Worm (Caenorhabditis elegans): ENCODE results near the gene seip-1.
"Not testable (repeated sequence)": the region's sequence is repeated elsewhere in the genome, so short reads cannot be mapped to it uniquely, and the experiment has no call there.

Gene seip-1

DNA sequence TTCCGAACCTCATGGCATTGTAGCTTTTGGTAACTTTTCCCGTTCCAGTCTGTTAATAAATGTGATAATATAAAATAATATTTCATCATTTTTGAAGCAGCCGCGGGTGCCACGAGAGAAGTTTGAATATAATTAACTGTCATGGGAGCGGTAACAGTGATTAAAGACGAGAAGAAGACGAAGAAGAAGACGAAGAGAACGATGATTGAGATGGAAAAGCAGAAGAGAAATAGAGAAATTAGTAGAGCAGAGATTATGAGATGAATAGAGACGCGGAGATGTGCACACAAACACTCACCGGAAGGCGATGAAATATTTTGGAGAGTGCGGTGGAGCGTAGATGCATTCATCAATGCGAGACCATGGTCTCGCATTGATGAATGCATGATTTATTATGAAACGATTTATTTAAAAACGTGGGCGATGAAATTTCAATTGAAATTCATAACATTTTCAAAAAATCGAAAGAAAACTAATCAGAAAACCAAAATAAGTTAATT is at the start of gene seip-1:
Gene seip-1, minus strand, starts transcription at position 51 of the 500 bp plus-strand sequence.
- TF ChIP-seq him-1 (tag; optimal IDR thresholded peaks at IDR 0.05) (peak; percentile 56), W03F9.2 (tag; optimal IDR thresholded peaks at IDR 0.05) (peak; percentile 92), dao-5 (tag; optimal IDR thresholded peaks at IDR 0.05) (no peak)

DNA sequence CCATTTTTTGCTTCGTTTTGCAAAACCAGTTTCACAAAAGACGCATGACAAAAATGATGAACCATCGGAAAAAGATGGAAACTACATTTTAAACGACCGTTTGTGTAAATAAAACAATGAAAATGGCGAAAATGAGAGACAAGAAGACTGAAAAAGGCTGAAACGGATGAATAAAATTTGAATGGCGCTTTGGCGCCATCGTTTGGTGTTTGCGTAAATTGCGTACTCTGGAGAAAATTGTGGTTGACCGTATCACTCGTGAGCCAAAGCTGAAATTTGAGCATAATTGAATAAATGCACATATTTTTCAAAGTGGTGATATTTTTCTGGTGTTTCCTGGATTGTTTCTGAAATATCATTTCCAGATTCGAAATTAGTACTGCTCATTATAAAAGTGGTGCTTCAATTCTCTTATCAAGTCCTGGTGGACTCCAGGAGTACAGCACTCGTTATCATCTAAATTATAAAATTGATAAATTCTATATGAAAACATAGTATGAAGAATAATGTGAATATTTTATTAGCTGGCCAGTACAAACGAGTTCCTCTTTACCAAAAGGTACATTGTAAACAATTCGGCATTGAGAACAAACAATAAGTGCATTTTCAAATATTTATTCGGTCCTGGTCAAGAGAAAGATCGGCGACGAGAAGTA is 48.3 kb upstream of the seip-1 start:
- TF ChIP-seq W03F9.2 (tag; optimal IDR thresholded peaks at IDR 0.05) (no peak), him-1 (tag; optimal IDR thresholded peaks at IDR 0.05) (no peak), dao-5 (tag; optimal IDR thresholded peaks at IDR 0.05) (no peak)

DNA sequence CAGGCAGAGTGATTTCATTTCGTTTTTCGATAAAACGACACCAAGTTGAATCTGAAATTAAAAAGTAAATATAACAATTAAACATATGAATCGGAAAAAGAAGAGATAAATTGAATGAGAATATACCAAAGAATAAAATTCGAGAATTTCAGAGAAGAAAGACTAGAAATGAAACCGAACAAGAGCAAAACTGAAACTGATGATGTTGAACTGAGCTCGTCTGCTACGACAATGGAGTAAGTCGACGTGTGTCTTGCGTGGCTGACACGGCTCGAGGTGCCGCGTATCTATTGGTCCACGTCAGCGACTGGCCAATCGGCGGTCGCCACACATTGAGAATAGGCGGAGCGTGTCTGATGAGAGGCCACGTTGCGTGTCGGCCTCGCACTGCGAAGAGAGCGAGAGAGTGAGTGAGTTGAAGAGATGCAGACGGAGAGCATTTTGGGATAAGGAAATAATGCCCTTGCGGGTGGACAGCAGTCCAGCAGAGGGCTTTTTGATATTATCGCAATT is 47.5 kb upstream of the seip-1 start, which contains the start of gene crt-1:
Gene crt-1, minus strand, starts transcription at position 51 of the 513 bp plus-strand sequence.
- TF ChIP-seq dao-5 (tag; optimal IDR thresholded peaks at IDR 0.05) (no peak), W03F9.2 (tag; optimal IDR thresholded peaks at IDR 0.05) (peak; percentile 87), him-1 (tag; optimal IDR thresholded peaks at IDR 0.05) (peak; percentile 63)

DNA sequence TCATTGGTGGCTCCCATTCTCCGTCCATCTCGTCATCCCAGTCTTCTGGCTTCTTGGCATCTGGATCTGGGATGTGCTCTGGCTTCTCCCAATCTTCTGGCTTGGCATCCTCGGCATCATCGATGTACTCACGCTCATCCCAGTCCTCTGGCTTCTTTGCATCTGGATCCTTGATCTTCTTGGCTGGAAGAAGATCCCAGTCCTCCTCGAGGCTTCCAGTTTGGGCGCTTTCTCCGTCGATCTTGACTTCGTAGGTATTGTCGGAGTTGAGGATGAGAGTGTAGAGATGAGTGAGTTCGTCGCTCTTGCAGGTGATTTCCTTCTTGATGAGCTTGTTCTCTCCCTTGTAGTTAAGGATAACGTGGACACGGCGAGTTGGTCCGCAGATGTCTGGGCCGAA is 46.6 kb upstream of the seip-1 start:
- TF ChIP-seq dao-5 (tag; optimal IDR thresholded peaks at IDR 0.05) (no peak), him-1 (tag; optimal IDR thresholded peaks at IDR 0.05) (no peak), W03F9.2 (tag; optimal IDR thresholded peaks at IDR 0.05) (no peak)

DNA sequence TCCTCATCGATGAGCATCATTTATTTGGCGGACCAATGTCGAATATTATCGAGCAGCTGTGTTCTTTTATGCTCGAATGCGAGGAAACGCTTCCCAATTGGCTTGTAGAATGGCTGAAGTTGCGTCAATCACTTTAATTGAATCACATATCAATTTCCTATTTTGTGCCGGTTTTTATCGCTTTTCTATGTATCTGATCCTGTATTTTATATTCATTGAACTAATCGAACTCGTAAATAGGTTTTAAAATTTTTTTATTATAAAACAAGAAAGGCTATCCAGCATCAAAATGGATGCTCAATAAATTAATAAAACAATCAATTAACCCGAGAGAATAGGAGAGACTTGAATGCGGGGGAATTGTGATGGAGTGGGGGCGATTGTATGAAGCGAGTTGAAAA is 45.7 kb upstream of the seip-1 start:
- TF ChIP-seq W03F9.2 (tag; optimal IDR thresholded peaks at IDR 0.05): no peak
- no peak for TF ChIP-seq dao-5 (tag; optimal IDR thresholded peaks at IDR 0.05)
- no peak for TF ChIP-seq him-1 (tag; optimal IDR thresholded peaks at IDR 0.05)

DNA sequence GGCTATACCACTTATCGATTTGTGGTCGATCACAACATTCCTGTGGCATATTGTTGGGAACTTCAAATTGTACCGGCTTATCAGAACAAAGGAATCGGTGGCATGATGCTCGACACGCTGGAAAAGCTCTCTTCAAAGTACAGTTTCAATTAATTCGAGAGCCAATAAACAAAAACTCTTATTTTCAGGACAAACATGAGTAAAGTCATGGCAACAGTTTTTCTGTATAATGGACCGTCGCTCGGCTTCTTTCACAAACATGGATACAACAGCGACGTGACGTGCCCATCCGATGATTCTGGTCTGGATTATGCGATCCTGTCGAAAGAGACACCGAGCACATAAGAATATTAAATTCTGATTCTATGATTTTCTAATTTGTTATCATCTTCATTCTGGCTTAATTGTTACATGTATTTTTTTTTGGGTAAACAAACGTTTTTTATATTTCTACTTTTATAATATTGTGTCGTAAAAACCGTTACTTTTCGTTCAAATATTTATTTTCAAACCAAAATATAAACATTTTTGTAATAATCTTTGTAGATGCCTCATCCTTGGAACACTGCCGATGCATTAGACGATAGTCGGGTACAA is 43.6 kb upstream of the seip-1 start, which contains the start of gene smut-1:
Gene smut-1, plus strand, starts transcription at position 547 of the 597 bp plus-strand sequence.
- TF ChIP-seq W03F9.2 (tag; optimal IDR thresholded peaks at IDR 0.05) (no peak), him-1 (tag; optimal IDR thresholded peaks at IDR 0.05) (no peak), dao-5 (tag; optimal IDR thresholded peaks at IDR 0.05) (no peak)

DNA sequence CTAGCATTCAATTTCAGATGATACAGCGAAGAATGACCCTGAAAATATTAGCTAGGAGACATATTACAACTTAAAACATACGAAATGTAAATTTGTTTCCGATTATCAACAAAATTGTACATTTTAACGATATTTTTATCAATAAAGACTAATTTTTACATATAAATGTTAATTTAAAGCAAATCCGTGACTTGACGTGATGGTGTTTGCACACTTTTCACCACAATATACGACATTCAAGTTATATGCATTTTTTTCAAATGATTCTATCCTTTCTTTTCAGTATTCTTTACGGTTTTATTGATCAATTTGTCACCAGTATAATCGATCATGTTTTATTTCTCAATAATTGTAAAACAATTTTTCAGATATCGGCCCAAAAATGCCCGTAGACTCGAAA is 42.8 kb upstream of the seip-1 start, which contains the start of gene Y38A10A.7:
Gene Y38A10A.7, plus strand, starts transcription at position 369 of the 400 bp plus-strand sequence.
- no peak for TF ChIP-seq dao-5 (tag; optimal IDR thresholded peaks at IDR 0.05)
- TF ChIP-seq W03F9.2 (tag; optimal IDR thresholded peaks at IDR 0.05): peak; percentile 64

DNA sequence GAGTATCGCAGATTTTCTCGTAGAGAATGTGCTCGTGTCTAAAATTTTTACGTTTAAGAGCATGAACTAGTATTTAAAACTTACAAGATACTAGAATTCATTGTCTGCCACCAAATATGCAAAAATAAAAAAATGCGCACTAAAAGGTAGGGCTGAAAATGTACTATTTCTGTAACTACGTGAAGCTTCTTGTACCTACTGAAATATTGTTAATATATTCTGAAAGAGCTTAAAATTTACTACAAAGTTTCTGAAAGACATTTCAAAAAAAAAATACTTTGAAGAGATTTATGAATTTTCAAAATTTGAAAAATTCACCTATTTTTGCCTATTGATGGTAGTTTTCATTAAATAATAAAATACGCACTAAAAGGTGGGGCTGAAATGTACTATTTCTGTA is 16.9 kb upstream of the seip-1 start, which contains the start of gene fbxa-214:
Gene fbxa-214, minus strand, starts transcription at position 101 of the 400 bp plus-strand sequence.
- not testable (repeated sequence) for TF ChIP-seq W03F9.2, dao-5, him-1 (tag; optimal IDR thresholded peaks at IDR 0.05)

DNA sequence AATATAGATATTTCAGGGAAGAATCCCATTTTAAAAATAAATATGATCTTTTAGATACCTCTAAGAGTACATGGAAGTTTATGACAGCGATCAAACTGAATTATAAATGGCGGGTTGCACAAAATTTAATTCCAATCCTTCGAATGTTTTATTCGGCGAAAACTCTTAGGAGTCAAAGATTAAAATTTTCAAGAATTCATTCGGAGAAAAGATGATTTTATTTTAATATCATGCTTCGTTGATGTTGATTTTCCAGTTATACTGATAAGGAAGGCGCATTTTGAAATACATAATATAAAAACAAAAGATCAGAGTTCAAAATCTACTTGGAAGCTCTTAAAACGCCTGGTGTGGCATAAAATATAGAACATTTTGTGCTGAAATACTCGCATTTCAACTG is 14.1 kb upstream of the seip-1 start, which contains the start of gene srh-10:
Gene srh-10, minus strand, starts transcription at position 29 of the 400 bp plus-strand sequence.
- TF ChIP-seq him-1 (tag; optimal IDR thresholded peaks at IDR 0.05): no peak
- TF ChIP-seq dao-5 (tag; optimal IDR thresholded peaks at IDR 0.05): no peak
- TF ChIP-seq W03F9.2 (tag; optimal IDR thresholded peaks at IDR 0.05): no peak

DNA sequence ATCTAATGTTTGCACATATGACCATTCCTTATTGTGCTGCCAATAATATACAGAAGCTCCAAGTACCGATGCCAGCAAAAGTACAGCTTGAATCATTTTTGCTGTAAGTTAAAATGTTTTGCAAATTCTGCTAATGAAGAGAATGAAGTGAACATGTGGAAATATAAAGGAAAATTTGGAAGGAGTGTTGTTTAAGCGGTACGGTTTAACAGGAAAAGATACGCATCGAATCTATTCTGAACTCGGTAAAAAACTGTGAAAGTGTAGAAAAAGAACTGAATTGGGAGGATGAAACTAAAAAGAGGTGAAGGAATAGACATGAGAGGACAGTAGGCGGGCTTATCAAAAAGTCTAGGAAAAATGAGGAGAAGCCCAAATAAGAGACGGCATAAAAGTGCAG is 10.3 kb upstream of the seip-1 start, which contains the start of gene Y38A10A.2:
Gene Y38A10A.2, minus strand, starts transcription at position 101 of the 400 bp plus-strand sequence.
- TF ChIP-seq him-1 (tag; optimal IDR thresholded peaks at IDR 0.05) (no peak), W03F9.2 (tag; optimal IDR thresholded peaks at IDR 0.05) (no peak), dao-5 (tag; optimal IDR thresholded peaks at IDR 0.05) (no peak)

DNA sequence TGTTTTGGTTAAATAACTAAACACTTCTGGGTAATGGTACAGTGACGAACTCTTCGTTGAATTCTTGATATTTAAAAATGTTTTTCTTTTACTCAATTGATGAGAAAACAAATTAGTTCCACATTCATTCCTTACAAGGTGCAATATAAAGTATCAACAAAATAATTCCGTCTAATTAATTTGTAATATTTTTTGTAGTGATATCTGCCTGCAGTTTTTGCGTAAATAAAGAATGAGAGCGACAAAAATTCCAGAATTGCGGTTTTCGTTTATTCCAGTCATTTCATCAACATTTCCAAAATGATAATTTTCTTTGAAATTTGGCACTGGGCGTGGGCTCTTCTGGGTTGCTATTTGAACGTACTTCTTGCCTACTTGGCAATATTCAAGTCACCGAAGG is 2.3 kb upstream of the seip-1 start, which contains the start of gene srd-20:
Gene srd-20, plus strand, starts transcription at position 301 of the 400 bp plus-strand sequence.
- TF ChIP-seq him-1 (tag; optimal IDR thresholded peaks at IDR 0.05) (no peak), W03F9.2 (tag; optimal IDR thresholded peaks at IDR 0.05) (no peak), dao-5 (tag; optimal IDR thresholded peaks at IDR 0.05) (no peak)

DNA sequence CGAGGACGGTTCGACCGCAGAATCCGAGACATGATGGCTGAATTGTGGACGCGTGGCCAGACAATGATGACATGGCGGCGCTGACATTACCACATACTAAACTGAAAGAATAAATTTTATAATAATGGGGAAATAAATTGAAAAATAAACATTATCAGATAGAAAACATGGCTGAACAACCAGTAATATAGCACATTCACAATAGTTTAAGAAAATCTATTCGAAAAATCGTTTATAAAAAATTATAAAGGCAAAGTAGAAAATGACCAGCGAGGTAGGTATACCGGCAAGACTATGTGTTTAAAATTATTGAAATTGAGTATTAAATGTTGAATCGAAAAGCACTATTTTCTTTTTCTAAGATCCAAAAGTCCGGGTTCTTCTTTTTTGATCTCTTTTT is 1.9 kb downstream of the seip-1 start, which contains the start of gene jamp-1:
Gene jamp-1, minus strand, starts transcription at position 101 of the 400 bp plus-strand sequence.
- no peak for TF ChIP-seq dao-5 (tag; optimal IDR thresholded peaks at IDR 0.05)
- TF ChIP-seq him-1 (tag; optimal IDR thresholded peaks at IDR 0.05): no peak
- TF ChIP-seq W03F9.2 (tag; optimal IDR thresholded peaks at IDR 0.05): no peak

DNA sequence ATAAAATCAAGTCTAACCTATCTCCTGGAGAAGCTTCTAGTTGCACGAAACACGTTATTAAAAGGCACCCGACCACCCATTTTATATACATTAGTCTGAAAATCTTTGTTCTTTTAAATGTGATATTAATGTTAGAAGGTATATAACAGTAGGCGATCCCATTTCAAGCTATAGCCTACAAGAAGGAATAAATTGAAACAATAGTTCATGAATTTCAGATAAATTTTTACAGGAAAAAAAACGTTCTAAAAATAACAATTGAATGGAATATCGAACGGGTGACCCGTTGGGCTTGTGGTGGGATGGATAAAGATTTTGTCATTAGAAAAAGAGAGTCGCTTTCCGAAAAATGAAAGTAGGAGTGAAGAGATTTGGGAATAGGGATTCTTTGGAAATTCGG is 5.2 kb downstream of the seip-1 start, which contains the start of gene pgap-3:
Gene pgap-3, minus strand, starts transcription at position 101 of the 400 bp plus-strand sequence.
- no peak for TF ChIP-seq dao-5 (tag; optimal IDR thresholded peaks at IDR 0.05)

Measured in whole organism, L4/young adult.